Fruit fly (Drosophila melanogaster) whole organism, embryonic: ENCODE measurements around the gene sit.

Experiments used
- Antp ChIP-seq: fragments of 200-800 bp; sonication (Bioruptor generic); optimal IDR thresholded peaks from 3 replicates; lab custom pipeline; 2016; ENCODE audit warnings: missing biosample characterization, missing genetic modification characterization
- BEAF-32 ChIP-seq: fragments of 200-800 bp; sonication (Bioruptor generic); optimal IDR thresholded peaks from 3 replicates; lab custom pipeline; 2017; ENCODE audit warnings: missing biosample characterization, missing genetic modification characterization, mild to moderate bottlenecking, moderate library complexity, missing genetic modification reagents
- CG10209 ChIP-seq: fragments of 200-800 bp; sonication (Bioruptor generic); optimal IDR thresholded peaks from 3 replicates; lab custom pipeline; 2017; ENCODE audit warnings: missing biosample characterization, mild to moderate bottlenecking, missing genetic modification characterization, missing genetic modification reagents
- CG10321 ChIP-seq: fragments of 200-800 bp; sonication (Bioruptor generic); IDR thresholded peaks from 2 replicates; pipeline ENCODE4 v1.3.6; 2022; ENCODE audit warnings: missing biosample characterization, missing genetic modification characterization
- CG12942 ChIP-seq: fragments of 200-800 bp; sonication (Bioruptor generic); optimal IDR thresholded peaks from 3 replicates; lab custom pipeline; 2016; ENCODE audit warnings: missing biosample characterization, missing genetic modification characterization
- CG14050 ChIP-seq: fragments of 200-800 bp; sonication (Bioruptor generic); IDR thresholded peaks from 3 replicates; pipeline ENCODE4 v1.3.6; 2022; ENCODE audit warnings: missing biosample characterization, missing genetic modification characterization
- CG14860 ChIP-seq: fragments of 200-800 bp; sonication (Bioruptor generic); IDR thresholded peaks from 3 replicates; pipeline ENCODE4 v1.3.6; 2022; ENCODE audit warnings: missing biosample characterization, missing genetic modification characterization; ENCODE audit not compliant: partially characterized antibody
- CG15514 ChIP-seq: fragments of 200-800 bp; sonication (Bioruptor generic); optimal IDR thresholded peaks from 3 replicates; lab custom pipeline; 2017; ENCODE audit warnings: missing biosample characterization, missing genetic modification characterization, mild to moderate bottlenecking, moderate library complexity, missing genetic modification reagents
- CG16813 ChIP-seq: fragments of 200-800 bp; sonication (Bioruptor generic); IDR thresholded peaks from 3 replicates; pipeline ENCODE4 v1.3.6; 2022; ENCODE audit warnings: missing biosample characterization, missing genetic modification characterization; ENCODE audit not compliant: partially characterized antibody
- CG2678 ChIP-seq: fragments of 200-800 bp; sonication (Bioruptor generic); optimal IDR thresholded peaks from 3 replicates; lab custom pipeline; 2019; ENCODE audit warnings: missing biosample characterization, mild to moderate bottlenecking, missing genetic modification characterization, moderate library complexity
- CG2889 ChIP-seq: fragments of 200-800 bp; sonication (Bioruptor generic); IDR thresholded peaks from 3 replicates; pipeline ENCODE4 v1.3.6; 2022; ENCODE audit warnings: missing biosample characterization, missing genetic modification characterization
- CG3281 ChIP-seq: fragments of 200-800 bp; sonication (Bioruptor generic); optimal IDR thresholded peaks from 3 replicates; lab custom pipeline; 2017; ENCODE audit warnings: missing biosample characterization, mild to moderate bottlenecking, missing genetic modification characterization
- CG3838 ChIP-seq: fragments of 200-800 bp; sonication (Bioruptor generic); optimal IDR thresholded peaks from 3 replicates; lab custom pipeline; 2016; ENCODE audit warnings: missing biosample characterization, missing genetic modification characterization
- CG5180 ChIP-seq: fragments of 200-800 bp; sonication (Bioruptor generic); optimal IDR thresholded peaks from 3 replicates; lab custom pipeline; 2017; ENCODE audit warnings: missing biosample characterization, missing genetic modification characterization, mild to moderate bottlenecking, moderate library complexity, missing genetic modification reagents
- CG6175 ChIP-seq: fragments of 200-800 bp; sonication (Bioruptor generic); IDR thresholded peaks from 3 replicates; pipeline ENCODE4 v1.3.6; 2022; ENCODE audit warnings: missing biosample characterization, missing genetic modification characterization
- CG6765 ChIP-seq: fragments of 200-800 bp; sonication (Bioruptor generic); optimal IDR thresholded peaks from 3 replicates; lab custom pipeline; 2017; ENCODE audit warnings: missing biosample characterization, mild to moderate bottlenecking, missing genetic modification characterization
- CG7963 ChIP-seq: fragments of 200-800 bp; sonication (Bioruptor generic); IDR thresholded peaks from 3 replicates; pipeline ENCODE4 v1.3.6; 2022; ENCODE audit warnings: missing biosample characterization, missing genetic modification characterization; ENCODE audit not compliant: partially characterized antibody
- CG8359 ChIP-seq: fragments of 200-800 bp; sonication (Bioruptor generic); optimal IDR thresholded peaks from 2 replicates; lab custom pipeline; 2017; ENCODE audit warnings: missing biosample characterization, mild to moderate bottlenecking, missing genetic modification characterization, borderline replicate concordance
- CG8388 ChIP-seq: fragments of 200-800 bp; sonication (Bioruptor generic); optimal IDR thresholded peaks from 2 replicates; lab custom pipeline; 2019; ENCODE audit warnings: missing biosample characterization, mild to moderate bottlenecking, missing genetic modification characterization, moderate library complexity
- Dp ChIP-seq: fragments of 200-800 bp; sonication (Bioruptor generic); optimal IDR thresholded peaks from 2 replicates; lab custom pipeline; 2018; ENCODE audit warnings: missing biosample characterization, mild to moderate bottlenecking, missing genetic modification characterization, moderate library complexity
- Fer3 ChIP-seq: fragments of 200-800 bp; sonication (Bioruptor generic); optimal IDR thresholded peaks from 2 replicates; lab custom pipeline; 2018; ENCODE audit warnings: missing biosample characterization, mild to moderate bottlenecking, missing genetic modification characterization, moderate library complexity
- HLH3B ChIP-seq: fragments of 200-800 bp; sonication (Bioruptor generic); IDR thresholded peaks from 2 replicates; pipeline ENCODE4 v1.3.6; 2022; ENCODE audit warnings: missing biosample characterization, missing genetic modification characterization
- Lhr ChIP-seq: fragments of 200-800 bp; sonication (Bioruptor generic); optimal IDR thresholded peaks from 3 replicates; lab custom pipeline; 2017; ENCODE audit warnings: mild to moderate bottlenecking, missing biosample characterization, missing genetic modification reagents, missing genetic modification characterization
- MBD-R2 ChIP-seq: fragments of 200-800 bp; sonication (Bioruptor generic); IDR thresholded peaks from 2 replicates; pipeline ENCODE4 v1.3.6; 2022; ENCODE audit warnings: missing biosample characterization, missing genetic modification characterization
- Myb ChIP-seq: fragments of 200-800 bp; sonication (Bioruptor generic); optimal IDR thresholded peaks from 2 replicates; lab custom pipeline; 2016; ENCODE audit warnings: missing biosample characterization, missing genetic modification characterization
- PHDP ChIP-seq: fragments of 200-800 bp; sonication (Bioruptor generic); optimal IDR thresholded peaks from 3 replicates; lab custom pipeline; 2018; ENCODE audit warnings: missing biosample characterization, mild to moderate bottlenecking, missing genetic modification characterization, moderate library complexity
- Sin3A ChIP-seq: fragments of >200 bp; optimal IDR thresholded peaks from 2 replicates; lab custom pipeline; 2018
- Sox100B ChIP-seq: fragments of 200-800 bp; sonication (Bioruptor generic); optimal IDR thresholded peaks from 3 replicates; lab custom pipeline; 2018; ENCODE audit warnings: missing biosample characterization, mild to moderate bottlenecking, missing genetic modification characterization
- Stat92E ChIP-seq, 3 experiments: fragments of >200 bp in 2 of 3; fragments of 200-800 bp in 1 of 3; sonication (Bioruptor generic) in 1 of 3; optimal IDR thresholded peaks; 2 replicates each; lab custom pipeline; 2017 to 2019; ENCODE audit warnings: missing biosample characterization in 3 of 3, missing genetic modification characterization in 3 of 3, mild to moderate bottlenecking in 1 of 3, moderate library complexity in 1 of 3
- amos ChIP-seq: fragments of 200-800 bp; sonication (Bioruptor generic); IDR thresholded peaks from 2 replicates; pipeline ENCODE4 v1.3.6; 2022; ENCODE audit warnings: missing biosample characterization, missing genetic modification characterization; ENCODE audit not compliant: partially characterized antibody
- ash1 ChIP-seq: fragments of 200-800 bp; sonication (Bioruptor generic); optimal IDR thresholded peaks from 2 replicates; lab custom pipeline; 2018; ENCODE audit warnings: missing biosample characterization, mild to moderate bottlenecking, missing genetic modification characterization
- bab2 ChIP-seq: fragments of 200-800 bp; sonication (Bioruptor generic); optimal IDR thresholded peaks from 2 replicates; lab custom pipeline; 2016; ENCODE audit warnings: missing biosample characterization, missing genetic modification characterization
- bowl ChIP-seq: fragments of 200-800 bp; sonication (Bioruptor generic); IDR thresholded peaks from 2 replicates; pipeline ENCODE4 v1.3.6; 2022; ENCODE audit warnings: missing biosample characterization, missing genetic modification characterization
- chif ChIP-seq, 2 experiments: fragments of 200-800 bp; sonication (Bioruptor generic); optimal IDR thresholded peaks; 3 replicates each; lab custom pipeline; 2016; ENCODE audit warnings: missing biosample characterization in 2 of 2, missing genetic modification characterization in 2 of 2
- chm ChIP-seq: fragments of 200-800 bp; sonication (Bioruptor generic); IDR thresholded peaks from 2 replicates; pipeline ENCODE4 v1.3.6; 2022; ENCODE audit warnings: missing biosample characterization, missing genetic modification characterization
- eyg ChIP-seq: fragments of 200-800 bp; sonication (Bioruptor generic); optimal IDR thresholded peaks from 3 replicates; lab custom pipeline; 2016; ENCODE audit warnings: missing biosample characterization, missing genetic modification characterization
- fd102C ChIP-seq: fragments of 200-800 bp; sonication (Bioruptor generic); optimal IDR thresholded peaks from 2 replicates; lab custom pipeline; 2018; ENCODE audit warnings: missing biosample characterization, mild to moderate bottlenecking, missing genetic modification characterization, moderate library complexity
- fu2 ChIP-seq: fragments of 200-800 bp; sonication (Bioruptor generic); optimal IDR thresholded peaks from 2 replicates; lab custom pipeline; 2016; ENCODE audit warnings: missing biosample characterization, missing genetic modification characterization
- gcm ChIP-seq: fragments of 200-800 bp; sonication (Bioruptor generic); optimal IDR thresholded peaks from 2 replicates; lab custom pipeline; 2019; ENCODE audit warnings: missing biosample characterization, mild to moderate bottlenecking, missing genetic modification characterization, moderate library complexity
- gcm2 ChIP-seq: fragments of 200-800 bp; sonication (Bioruptor generic); optimal IDR thresholded peaks from 2 replicates; lab custom pipeline; 2016; ENCODE audit warnings: missing biosample characterization, missing genetic modification characterization
- inv ChIP-seq: fragments of 200-800 bp; sonication (Bioruptor generic); IDR thresholded peaks from 2 replicates; pipeline ENCODE4 v1.3.6; 2022; ENCODE audit warnings: missing biosample characterization, missing genetic modification characterization; ENCODE audit not compliant: partially characterized antibody
- mam ChIP-seq: fragments of 200-800 bp; sonication (Bioruptor generic); optimal IDR thresholded peaks from 3 replicates; lab custom pipeline; 2016; ENCODE audit warnings: missing biosample characterization, missing genetic modification characterization
- pb ChIP-seq: fragments of 200-800 bp; sonication (Bioruptor generic); optimal IDR thresholded peaks from 3 replicates; lab custom pipeline; 2016; ENCODE audit warnings: missing biosample characterization, missing genetic modification characterization
- pnt ChIP-seq: fragments of 200-800 bp; sonication (Bioruptor generic); optimal IDR thresholded peaks from 3 replicates; lab custom pipeline; 2016; ENCODE audit warnings: missing biosample characterization, missing genetic modification characterization
- toy ChIP-seq: fragments of 200-800 bp; sonication (Bioruptor generic); IDR thresholded peaks from 2 replicates; pipeline ENCODE4 v1.3.6; 2022; ENCODE audit warnings: missing biosample characterization, missing genetic modification characterization
- trem ChIP-seq: fragments of 200-800 bp; optimal IDR thresholded peaks from 3 replicates; lab custom pipeline; 2019; ENCODE audit warnings: missing biosample characterization, mild to moderate bottlenecking, missing genetic modification characterization, moderate library complexity
- tup ChIP-seq: fragments of 200-800 bp; sonication (Bioruptor generic); optimal IDR thresholded peaks from 2 replicates; lab custom pipeline; 2016; ENCODE audit warnings: missing biosample characterization, mild to moderate bottlenecking, missing genetic modification characterization, moderate library complexity
- twi ChIP-seq: fragments of 200-800 bp; optimal IDR thresholded peaks from 2 replicates; lab custom pipeline; 2019; ENCODE audit warnings: missing biosample characterization, mild to moderate bottlenecking, missing genetic modification characterization, moderate library complexity
- vfl ChIP-seq: fragments of 200-800 bp; sonication (Bioruptor generic); optimal IDR thresholded peaks from 2 replicates; lab custom pipeline; 2016; ENCODE audit warnings: missing biosample characterization, missing genetic modification characterization

sit gene

dm6 chr3R:22524344-22525072 lies 37.9 kb downstream of the sit start (continued):
- TF ChIP-seq CG7963 (no peak), CG8359 (peak; percentile 25), Stat92E (GFP tag; optimal IDR thresholded peaks at IDR 0.05; lab: Kevin White, UChicago) (no peak), HLH3B (GFP tag; lab: Robert Waterston, UW) (peak; percentile 42; the same call in 1 of the 2 replicates), PHDP (peak; percentile 71), Antp (peak; percentile 2), CG6175 (GFP tag; lab: Robert Waterston, UW) (no peak), pb (GFP tag; lab: Kevin White, UChicago) (peak; percentile 61), twi (no peak), CG2678 (tag; lab: Kevin White, UChicago) (peak; percentile 73), pnt (GFP tag; lab: Kevin White, UChicago) (no peak), BEAF-32 (GFP tag; lab: Kevin White, UChicago) (no peak), chif (GFP tag; optimal IDR thresholded peaks at IDR 0.05; lab: Kevin White, UChicago) (peak; percentile 5 to 22), fd102C (GFP tag; lab: Kevin White, UChicago) (no peak), eyg (GFP tag; lab: Kevin White, UChicago) (peak; percentile 70), CG15514 (peak; percentile 56), ash1 (no peak), chm (GFP tag; lab: Robert Waterston, UW) (peak; percentile 81), CG10209 (GFP tag; lab: Kevin White, UChicago) (peak; percentile 68), gcm2 (peak; percentile 29), bab2 (GFP tag; lab: Kevin White, UChicago) (no peak), CG6765 (peak; percentile 53), Dp (GFP tag; lab: Kevin White, UChicago) (no peak), CG8388 (no peak), Sox100B (GFP tag; lab: Kevin White, UChicago) (peak; percentile 83), CG5180 (peak; percentile 79), amos (GFP tag; lab: Robert Waterston, UW) (no peak), fu2 (GFP tag; lab: Kevin White, UChicago) (no peak), CG10321 (GFP tag; lab: Robert Waterston, UW) (0 out of 2 replicates have a peak, but pooled peaks have one; percentile 21), Myb (no peak), CG2889 (GFP tag; lab: Robert Waterston, UW) (no peak), CG12942 (GFP tag; lab: Kevin White, UChicago) (peak; percentile 36), mam (GFP tag; lab: Kevin White, UChicago) (no peak), CG16813 (GFP tag; lab: Robert Waterston, UW) (no peak), inv (no peak), tup (GFP tag; lab: Kevin White, UChicago) (no peak), CG14860 (GFP tag; lab: Robert Waterston, UW) (no peak), gcm (GFP tag; lab: Kevin White, UChicago) (peak; percentile 50), CG3838 (GFP tag; lab: Kevin White, UChicago) (peak; percentile 32), toy (GFP tag; lab: Robert Waterston, UW) (no peak), CG3281 (GFP tag; lab: Kevin White, UChicago) (peak; percentile 38), vfl (no peak), MBD-R2 (GFP tag; lab: Robert Waterston, UW) (no peak), trem (tag; lab: Kevin White, UChicago) (no peak), Sin3A (no peak), CG14050 (no peak), Lhr (GFP tag; lab: Kevin White, UChicago) (peak; percentile 23), Fer3 (tag; lab: Kevin White, UChicago) (peak; percentile 52), bowl (GFP tag; lab: Robert Waterston, UW) (no peak)
